Fruit fly (Drosophila melanogaster): ENCODE measurements around the gene CG7044.

Gene CG7044

dm6 chr3R:21065010-21065695 is 36.4 kb downstream of the CG7044 start, which contains the start of gene AnxB9 (continued):
- TF ChIP-seq CG9727 (GFP tag; optimal IDR thresholded peaks at IDR 0.05) = no peak
- TF ChIP-seq nerfin-2 (GFP tag; IDR thresholded peaks at IDR 0.05; ENCODE audit: partially characterized antibody) = no peak
- peak; percentile 9 for TF ChIP-seq CG6813 (GFP tag; optimal IDR thresholded peaks at IDR 0.05)
- TF ChIP-seq CG7839 (tag; optimal IDR thresholded peaks at IDR 0.05) = peak; percentile 15
- TF ChIP-seq CG11085 (GFP tag; IDR thresholded peaks at IDR 0.05) = no peak
- TF ChIP-seq ap (GFP tag; IDR thresholded peaks at IDR 0.05) = no peak
- no peak for TF ChIP-seq CG17802 (tag; optimal IDR thresholded peaks at IDR 0.05)
- peak; percentile 34 for TF ChIP-seq Nf-YC (tag; optimal IDR thresholded peaks at IDR 0.05)
- TF ChIP-seq stwl (tag; optimal IDR thresholded peaks at IDR 0.05) = no peak
- TF ChIP-seq dmrt99B (tag; optimal IDR thresholded peaks at IDR 0.05) = peak; percentile 7
- no peak for TF ChIP-seq CG9437 (GFP tag; optimal IDR thresholded peaks at IDR 0.05)
- no peak for TF ChIP-seq C15 (GFP tag; IDR thresholded peaks at IDR 0.05)
- no peak for TF ChIP-seq gem (tag; optimal IDR thresholded peaks at IDR 0.05)
- no peak for TF ChIP-seq h (optimal IDR thresholded peaks at IDR 0.05)
- no peak for TF ChIP-seq CG8944 (GFP tag; optimal IDR thresholded peaks at IDR 0.05)
- peak; percentile 60 for TF ChIP-seq onecut (GFP tag; IDR thresholded peaks at IDR 0.05)
- no peak for TF ChIP-seq prd (optimal IDR thresholded peaks at IDR 0.05)
- TF ChIP-seq prd (GFP tag; IDR thresholded peaks at IDR 0.05) = 0 out of 3 replicates have a peak, but pooled peaks have one; percentile 11
- TF ChIP-seq Vsx1 (GFP tag; optimal IDR thresholded peaks at IDR 0.05) = peak; percentile 19
- no peak for TF ChIP-seq Hr51 (GFP tag; optimal IDR thresholded peaks at IDR 0.05)
- no peak for TF ChIP-seq CG3847 (GFP tag; IDR thresholded peaks at IDR 0.05)
- TF ChIP-seq CG2129 (GFP tag; IDR thresholded peaks at IDR 0.05; ENCODE audit: partially characterized antibody) = peak; percentile 9; the same call in 1 of the 2 replicates
- peak; percentile 9 for TF ChIP-seq CG12769 (tag; optimal IDR thresholded peaks at IDR 0.05)
- peak; percentile 62 for TF ChIP-seq sob (GFP tag; IDR thresholded peaks at IDR 0.05)
- TF ChIP-seq CG10366 (GFP tag; IDR thresholded peaks at IDR 0.05) = no peak
- no peak for TF ChIP-seq HmgD (GFP tag; optimal IDR thresholded peaks at IDR 0.05)
- peak; percentile 50 for TF ChIP-seq CG11247 (GFP tag; IDR thresholded peaks at IDR 0.05)
- no peak for TF ChIP-seq toy (GFP tag; IDR thresholded peaks at IDR 0.05)
- TF ChIP-seq NC2α (GFP tag; optimal IDR thresholded peaks at IDR 0.05) = peak; percentile 51
- TF ChIP-seq tio (GFP tag; optimal IDR thresholded peaks at IDR 0.05) = no peak
- TF ChIP-seq D19A (tag; optimal IDR thresholded peaks at IDR 0.05) = peak; percentile 4
- TF ChIP-seq jigr1 (GFP tag; IDR thresholded peaks at IDR 0.05) = no peak
- peak; percentile 10 for TF ChIP-seq NfI (GFP tag; optimal IDR thresholded peaks at IDR 0.05)
- no peak for TF ChIP-seq BEAF-32 (GFP tag; optimal IDR thresholded peaks at IDR 0.05)
- TF ChIP-seq CG17186 (GFP tag; optimal IDR thresholded peaks at IDR 0.05) = no peak
- TF ChIP-seq CG18476 (GFP tag; optimal IDR thresholded peaks at IDR 0.05) = no peak
- TF ChIP-seq Hey (tag; optimal IDR thresholded peaks at IDR 0.05) = no peak
- no peak; the same call in 1 of the 2 replicates for TF ChIP-seq unc-4 (GFP tag; IDR thresholded peaks at IDR 0.05; ENCODE audit: partially characterized antibody)
- TF ChIP-seq CG10979 (tag; optimal IDR thresholded peaks at IDR 0.05) = no peak
- TF ChIP-seq Lpt (GFP tag; optimal IDR thresholded peaks at IDR 0.05) = no peak
- peak; percentile 59 for TF ChIP-seq vvl (GFP tag; IDR thresholded peaks at IDR 0.05)
- no peak for TF ChIP-seq CG30431 (GFP tag; optimal IDR thresholded peaks at IDR 0.05)
- TF ChIP-seq zf30C (GFP tag; optimal IDR thresholded peaks at IDR 0.05) = no peak
- TF ChIP-seq CG17361 (GFP tag; IDR thresholded peaks at IDR 0.05) = no peak
- TF ChIP-seq Dp (GFP tag; optimal IDR thresholded peaks at IDR 0.05) = no peak
- TF ChIP-seq pfk (GFP tag; optimal IDR thresholded peaks at IDR 0.05) = peak; percentile 17
- TF ChIP-seq Rx (GFP tag; IDR thresholded peaks at IDR 0.05) = no peak
- TF ChIP-seq Dip2 (GFP tag; IDR thresholded peaks at IDR 0.05) = no peak
- TF ChIP-seq Ssrp (tag; optimal IDR thresholded peaks at IDR 0.05) = no peak
- TF ChIP-seq CG8924 (tag; optimal IDR thresholded peaks at IDR 0.05) = peak; percentile 19
